Worm (Caenorhabditis elegans) whole organism, midembryonic: ENCODE results near the gene mai-1.

Source experiments
- T22C8.4 ChIP-seq: fragments of 200-800 bp; sonication (Bioruptor generic); IDR thresholded peaks from 2 replicates; pipeline ENCODE4 v1.3.6; 2022; ENCODE audit warnings: missing genetic modification characterization, missing compliant biosample characterization
- cog-1 ChIP-seq: sonication (generic microtip); optimal IDR thresholded peaks from 2 replicates; lab custom pipeline; 2016; ENCODE audit warnings: missing genetic modification characterization, missing compliant biosample characterization
- flt-1 ChIP-seq: fragments of 200-800 bp; sonication (Bioruptor generic); IDR thresholded peaks from 2 replicates; pipeline ENCODE4 v1.3.6; 2022; ENCODE audit warnings: missing genetic modification characterization, missing compliant biosample characterization
- klf-2 ChIP-seq: fragments of 200-800 bp; sonication (Bioruptor generic); conservative IDR thresholded peaks from 2 replicates; pipeline ENCODE4 v1.3.6; 2022; ENCODE audit warnings: missing genetic modification reagents, missing genetic modification characterization, missing compliant biosample characterization
- med-1 ChIP-seq: sonication (generic microtip); optimal IDR thresholded peaks from 2 replicates; lab custom pipeline; 2017; ENCODE audit warnings: missing genetic modification characterization, mild to moderate bottlenecking, missing compliant biosample characterization, antibody characterized with exemption, missing genetic modification reagents; ENCODE audit not compliant: insufficient read depth
- ref-1 ChIP-seq: fragments of 200-800 bp; sonication (Bioruptor generic); conservative IDR thresholded peaks from 2 replicates; pipeline ENCODE4 v1.3.6; 2022; ENCODE audit warnings: missing genetic modification reagents, missing genetic modification characterization, missing compliant biosample characterization
- tab-1 ChIP-seq: fragments of 200-800 bp; sonication (Bioruptor generic); IDR thresholded peaks from 2 replicates; pipeline ENCODE4 v1.3.6; 2022; ENCODE audit warnings: missing genetic modification characterization, missing compliant biosample characterization
- ztf-23 ChIP-seq: fragments of 200-800 bp; sonication (Bioruptor generic); IDR thresholded peaks from 2 replicates; pipeline ENCODE4 v1.3.6; 2022; ENCODE audit warnings: missing genetic modification reagents, missing genetic modification characterization, missing compliant biosample characterization
- ztf-29 ChIP-seq: fragments of 200-800 bp; sonication (Bioruptor generic); IDR thresholded peaks from 2 replicates; pipeline ENCODE4 v1.3.6; 2022; ENCODE audit warnings: missing genetic modification reagents, missing genetic modification characterization, missing compliant biosample characterization

mai-1 gene

ce11 chrX:3145265-3145664 is 28.9 kb upstream of the mai-1 start, which contains the start of gene C15C7.4:
C15C7.4 (plus strand) TSS chrX:3145565.
- no peak for TF ChIP-seq tab-1 (GFP tag; lab: Robert Waterston, UW)
- TF ChIP-seq ztf-23 (GFP tag; lab: Robert Waterston, UW): no peak

- TF ChIP-seq ztf-23 (GFP tag; lab: Robert Waterston, UW): no peak
- no peak for TF ChIP-seq flt-1 (GFP tag; lab: Robert Waterston, UW)
- TF ChIP-seq klf-2 (GFP tag; lab: Robert Waterston, UW): no peak
These were observed 25.3 kb upstream of the mai-1 start for ce11 chrX:3141704-3142103.

ce11 chrX:3139516-3140301 is 23.3 kb upstream of the mai-1 start:
- TF ChIP-seq flt-1 (GFP tag; lab: Robert Waterston, UW) (no peak), cog-1 (tag; lab: Kevin White, UChicago) (no peak), ztf-29 (no peak), ztf-23 (GFP tag; lab: Robert Waterston, UW) (no peak), med-1 (GFP tag; lab: Kevin White, UChicago) (no peak), klf-2 (GFP tag; lab: Robert Waterston, UW) (no peak), T22C8.4 (no peak), ref-1 (GFP tag; lab: Robert Waterston, UW) (no peak), tab-1 (GFP tag; lab: Robert Waterston, UW) (no peak)

ce11 chrX:3135186-3135585 is 18.8 kb upstream of the mai-1 start, which contains the start of gene K10B3.1:
K10B3.1 (plus strand) TSS chrX:3135486.
- TF ChIP-seq klf-2 (GFP tag; lab: Robert Waterston, UW) (no peak), med-1 (GFP tag; lab: Kevin White, UChicago) (no peak), ztf-23 (GFP tag; lab: Robert Waterston, UW) (no peak), ref-1 (GFP tag; lab: Robert Waterston, UW) (no peak), flt-1 (GFP tag; lab: Robert Waterston, UW) (no peak)

ce11 chrX:3127626-3128142 is 11.3 kb upstream of the mai-1 start:
- TF ChIP-seq ztf-23 (GFP tag; lab: Robert Waterston, UW) (0 out of 2 replicates have a peak, but pooled peaks have one; percentile 61), T22C8.4 (peak; percentile 48; the same call in 1 of the 2 replicates), flt-1 (GFP tag; lab: Robert Waterston, UW) (peak; percentile 88), med-1 (GFP tag; lab: Kevin White, UChicago) (no peak), tab-1 (GFP tag; lab: Robert Waterston, UW) (peak; percentile 78), cog-1 (tag; lab: Kevin White, UChicago) (peak; percentile 81)

- TF ChIP-seq cog-1 (tag; lab: Kevin White, UChicago) (no peak), ztf-23 (GFP tag; lab: Robert Waterston, UW) (no peak), tab-1 (GFP tag; lab: Robert Waterston, UW) (no peak), T22C8.4 (no peak), ztf-29 (no peak), klf-2 (GFP tag; lab: Robert Waterston, UW) (no peak)
These were observed 10.6 kb upstream of the mai-1 start, which contains the start of gene spc-1 for ce11 chrX:3126979-3127378. spc-1 (minus strand) TSS chrX:3127079.

ce11 chrX:3126233-3126632 is 9.8 kb upstream of the mai-1 start:
- TF ChIP-seq med-1 (GFP tag; lab: Kevin White, UChicago) (no peak), T22C8.4 (no peak), ref-1 (GFP tag; lab: Robert Waterston, UW) (no peak), cog-1 (tag; lab: Kevin White, UChicago) (no peak), tab-1 (GFP tag; lab: Robert Waterston, UW) (no peak), flt-1 (GFP tag; lab: Robert Waterston, UW) (no peak), ztf-23 (GFP tag; lab: Robert Waterston, UW) (no peak), klf-2 (GFP tag; lab: Robert Waterston, UW) (no peak), ztf-29 (no peak)

ce11 chrX:3119606-3120005 is 3.2 kb upstream of the mai-1 start:
- TF ChIP-seq ref-1 (GFP tag; lab: Robert Waterston, UW): no peak
- no peak for TF ChIP-seq med-1 (GFP tag; lab: Kevin White, UChicago)
- no peak for TF ChIP-seq ztf-29
- no peak for TF ChIP-seq tab-1 (GFP tag; lab: Robert Waterston, UW)
- no peak for TF ChIP-seq cog-1 (tag; lab: Kevin White, UChicago)

ce11 chrX:3118596-3119287 is 2.4 kb upstream of the mai-1 start:
- TF ChIP-seq tab-1 (GFP tag; lab: Robert Waterston, UW) (no peak), med-1 (GFP tag; lab: Kevin White, UChicago) (no peak), klf-2 (GFP tag; lab: Robert Waterston, UW) (no peak), T22C8.4 (no peak), cog-1 (tag; lab: Kevin White, UChicago) (no peak), ztf-23 (GFP tag; lab: Robert Waterston, UW) (no peak), flt-1 (GFP tag; lab: Robert Waterston, UW) (no peak), ref-1 (GFP tag; lab: Robert Waterston, UW) (no peak), ztf-29 (no peak)
